Fruit fly (Drosophila melanogaster) whole organism, wandering third instar larva: ENCODE results near the gene RpL32.

Experiments
- Dfd ChIP-seq: fragments of >200 bp; optimal IDR thresholded peaks from 2 replicates; lab custom pipeline; 2017; ENCODE audit warnings: missing biosample characterization, missing genetic modification characterization
- Dif ChIP-seq: fragments of 200-275, 200-300 bp; sonication (Bioruptor generic); optimal IDR thresholded peaks from 2 replicates; lab custom pipeline; 2018; ENCODE audit warnings: missing biosample characterization, missing genetic modification characterization; ENCODE audit not compliant: partially characterized antibody
- GATAd ChIP-seq: sonication (Bioruptor generic); optimal IDR thresholded peaks from 2 replicates; lab custom pipeline; 2016; ENCODE audit warnings: missing biosample characterization, missing genetic modification characterization
- Hr78 ChIP-seq: fragments of >200 bp; optimal IDR thresholded peaks from 2 replicates; lab custom pipeline; 2017; ENCODE audit warnings: missing biosample characterization, missing genetic modification characterization
- N ChIP-seq: fragments of >200 bp; optimal IDR thresholded peaks from 2 replicates; lab custom pipeline; 2018; ENCODE audit warnings: missing biosample characterization, missing external identifiers, missing genetic modification characterization
- Vsx2 ChIP-seq: fragments of 200-300, 225-300 bp; sonication (Bioruptor generic); optimal IDR thresholded peaks from 2 replicates; lab custom pipeline; 2018; ENCODE audit warnings: missing biosample characterization, missing genetic modification characterization; ENCODE audit not compliant: partially characterized antibody
- dl ChIP-seq, 2 experiments: fragments of 175-275, 200-275 bp in 1 of 2; fragments of 200-275 bp in 1 of 2; sonication (Bioruptor generic); optimal IDR thresholded peaks; lab custom pipeline; 2018; ENCODE audit warnings: mild to moderate bottlenecking in 2 of 2, missing biosample characterization in 2 of 2, missing genetic modification characterization in 2 of 2, moderate library complexity in 2 of 2; ENCODE audit not compliant: partially characterized antibody in 2 of 2, insufficient read depth in 1 of 2
- h ChIP-seq: fragments of 200-800 bp; sonication (Bioruptor generic); optimal IDR thresholded peaks from 3 replicates; lab custom pipeline; 2016; ENCODE audit warnings: missing biosample characterization, mild to moderate bottlenecking, missing genetic modification characterization
- lola ChIP-seq: fragments of >200 bp; optimal IDR thresholded peaks from 2 replicates; lab custom pipeline; 2017; ENCODE audit warnings: missing biosample characterization, missing genetic modification characterization
- pan ChIP-seq: fragments of >200 bp; optimal IDR thresholded peaks from 2 replicates; lab custom pipeline; 2017
- usp ChIP-seq: fragments of >200 bp; optimal IDR thresholded peaks from 2 replicates; lab custom pipeline; 2017; ENCODE audit warnings: missing biosample characterization, missing genetic modification characterization

dm6 chr3R:30052455-30053046 is 6.6 kb upstream of the RpL32 start, which contains the start of gene Jasper:
- TF ChIP-seq h (GFP tag; lab: Kevin White, UChicago) (no peak), lola (GFP tag; lab: Kevin White, UChicago) (no peak), dl (GFP tag; optimal IDR thresholded peaks at IDR 0.05; lab: Kevin White, UChicago; ENCODE audit: insufficient read depth in 1 of 2, partially characterized antibody in 2 of 2) (no peak), pan (lab: Kevin White, UChicago) (no peak), GATAd (GFP tag; lab: Kevin White, UChicago) (no peak), Dif (peak; percentile 11), usp (GFP tag; lab: Kevin White, UChicago) (no peak), Hr78 (GFP tag; lab: Kevin White, UChicago) (no peak), N (GFP tag; lab: Kevin White, UChicago) (no peak), Dfd (GFP tag; lab: Kevin White, UChicago) (no peak), Vsx2 (GFP tag; lab: Kevin White, UChicago) (no peak)
